Fruit fly (Drosophila melanogaster): ENCODE measurements around the gene Sik2.

Gene Sik2

DNA sequence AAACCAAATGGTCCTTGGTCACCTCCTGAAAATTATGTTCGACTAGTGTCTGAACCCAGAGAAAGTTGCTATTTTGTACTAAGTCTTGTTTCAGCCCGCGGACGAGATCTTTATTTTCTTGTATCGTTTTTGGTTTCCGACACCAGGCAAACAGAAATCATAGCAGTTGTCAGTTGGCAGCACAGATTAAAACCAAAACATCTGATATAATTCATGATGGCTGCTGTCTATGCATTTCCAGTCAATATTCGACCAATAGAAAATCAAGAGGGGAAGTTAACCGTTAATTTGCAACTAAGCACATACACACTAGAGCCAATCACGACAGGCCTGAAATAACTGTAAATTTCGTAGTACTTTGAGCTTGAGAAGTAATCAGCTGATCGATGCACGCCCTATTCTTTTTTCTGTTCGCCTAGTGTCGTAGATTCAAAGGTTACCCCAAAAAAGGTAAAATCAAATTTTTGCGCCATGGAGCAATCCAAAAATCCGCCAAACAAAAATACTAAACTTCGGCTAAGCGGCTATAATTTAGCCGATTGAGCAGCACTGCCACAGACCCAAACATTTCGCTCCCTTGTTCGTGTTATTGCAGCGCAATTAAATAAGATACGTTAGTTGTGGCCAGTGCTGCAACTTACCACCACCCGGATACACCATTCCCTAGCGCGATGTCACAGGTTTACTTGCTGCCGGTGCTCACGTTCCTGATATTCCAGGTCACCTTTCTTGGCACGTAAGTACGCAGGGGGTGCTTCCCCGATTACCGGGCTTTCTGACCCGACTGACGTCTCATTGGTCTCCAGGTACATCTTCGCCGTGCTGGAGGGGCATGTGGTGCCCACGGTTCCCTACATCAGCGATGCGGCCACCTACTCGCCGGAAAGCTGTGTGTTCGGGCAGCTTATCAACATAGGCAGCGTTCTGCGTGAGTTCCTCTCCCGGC, 15.0 kb upstream of the Sik2 start, which contains the start of gene CG4025:
Gene CG4025, plus strand, starts transcription at position 555 of the 946 bp plus-strand sequence.
- TF ChIP-seq noc (tag; optimal IDR thresholded peaks at IDR 0.05) = no peak

DNA sequence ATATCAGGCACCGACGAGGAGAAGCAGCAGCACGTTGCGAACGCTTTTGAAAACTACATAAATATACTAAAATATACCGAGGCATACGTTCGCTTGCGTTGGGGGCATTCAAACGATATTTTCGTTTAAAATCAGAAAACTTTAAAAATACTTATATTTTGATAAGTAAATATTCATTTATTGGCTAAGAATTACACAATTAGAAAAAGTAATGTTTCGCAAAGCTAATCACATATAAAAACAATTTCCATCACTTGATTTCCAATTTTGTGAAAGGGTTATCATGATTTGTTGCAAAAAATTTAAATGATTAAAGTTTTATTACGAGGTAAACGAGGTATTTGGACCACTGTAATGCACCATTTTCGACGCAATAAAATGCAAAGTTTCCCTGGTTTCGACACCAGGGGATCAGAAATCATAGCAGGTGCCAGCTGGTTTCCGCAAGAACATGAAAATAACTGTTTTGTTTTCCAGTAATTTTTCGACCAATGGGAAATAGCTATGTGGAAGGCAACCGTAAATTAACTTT, 14.2 kb upstream of the Sik2 start, which contains the start of gene CG4045:
Gene CG4045, minus strand, starts transcription at position 55 of the 532 bp plus-strand sequence.
- TF ChIP-seq noc (tag; optimal IDR thresholded peaks at IDR 0.05) = no peak

DNA sequence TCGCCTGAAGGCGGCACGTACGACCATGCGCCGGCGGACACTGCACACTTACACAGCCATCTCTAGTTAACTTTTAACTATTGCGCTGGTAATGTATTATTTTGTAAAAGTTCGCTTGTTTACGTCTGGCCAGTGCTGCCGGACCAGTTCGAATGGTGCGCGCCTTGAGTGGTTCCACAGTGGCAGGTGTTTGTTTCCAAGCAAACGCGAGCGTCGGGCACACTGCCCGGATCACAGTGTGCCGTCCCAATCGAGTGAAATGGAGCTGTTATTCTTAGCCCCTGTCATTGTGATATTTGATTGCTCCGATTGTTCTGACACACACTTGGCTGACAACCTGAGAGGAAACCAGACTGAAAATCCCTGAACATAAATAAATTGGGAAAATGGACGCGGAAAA, 11.6 kb upstream of the Sik2 start, which contains the start of gene CG4199:
Gene CG4199, minus strand, starts transcription at position 159 of the 400 bp plus-strand sequence.
- no peak for TF ChIP-seq noc (tag; optimal IDR thresholded peaks at IDR 0.05)

DNA sequence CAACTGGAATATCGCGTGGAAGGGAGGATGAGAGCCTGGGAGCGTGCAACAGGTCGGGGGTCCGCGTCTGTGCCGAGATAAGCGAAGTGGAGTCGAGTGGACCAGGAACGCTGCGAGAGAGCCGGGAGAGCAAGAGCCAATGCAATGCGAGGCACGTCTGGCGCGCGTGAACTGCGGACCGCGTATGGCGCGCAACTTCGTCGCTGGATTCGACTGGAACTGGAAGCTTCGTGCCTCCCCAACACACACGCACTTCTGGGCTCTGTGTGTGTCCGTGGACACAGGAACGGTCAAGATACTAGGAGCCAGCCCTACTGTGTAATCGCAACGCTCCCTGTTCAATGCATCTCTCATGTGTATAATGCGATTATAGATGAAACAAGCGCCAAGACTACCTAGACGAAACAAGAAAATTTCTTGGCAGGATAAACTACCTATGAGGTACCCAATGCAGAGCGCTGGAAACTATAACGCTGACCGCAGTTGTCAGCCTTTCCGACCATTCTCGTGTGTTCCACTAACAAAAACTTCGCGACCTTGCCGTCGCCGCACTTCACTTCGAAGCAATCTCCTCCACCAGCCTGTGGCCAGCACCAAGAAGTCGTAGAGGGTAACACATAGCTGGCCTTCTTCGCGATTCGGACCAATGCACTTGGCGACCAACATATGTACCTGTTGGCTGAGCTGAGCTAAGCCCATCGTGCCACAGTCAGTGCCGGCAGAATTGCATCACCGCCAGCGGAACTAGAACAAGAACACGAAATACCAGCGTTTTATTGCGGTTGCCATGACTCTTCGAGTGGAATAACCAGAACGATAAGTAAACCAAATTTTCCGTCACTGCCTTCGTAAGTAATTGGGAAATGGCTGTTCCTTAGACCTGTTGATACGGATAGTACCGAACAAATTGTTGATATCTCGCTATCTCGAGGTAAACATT, 10.4 kb upstream of the Sik2 start, which contains the start of gene Rtca:
Gene Rtca, plus strand, starts transcription at position 536 of the 940 bp plus-strand sequence.
- TF ChIP-seq noc (tag; optimal IDR thresholded peaks at IDR 0.05) = peak; percentile 66

DNA sequence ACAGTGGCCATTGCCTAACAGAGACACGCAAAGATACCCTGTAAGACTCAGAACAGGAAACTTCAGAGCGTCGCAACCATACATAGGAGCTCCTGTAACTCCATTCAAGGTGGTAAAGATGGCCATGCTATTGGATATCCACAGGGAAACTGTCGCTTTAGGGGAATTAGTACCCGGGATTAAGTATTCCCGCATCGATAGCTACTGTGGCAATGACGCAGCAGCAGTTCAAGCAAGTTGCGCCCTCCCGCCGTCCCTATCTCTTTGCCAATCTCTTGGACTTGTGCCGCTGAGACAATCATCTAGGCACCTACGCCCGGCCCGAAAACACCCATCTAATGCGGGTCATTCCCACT, 9.0 kb upstream of the Sik2 start:
- TF ChIP-seq noc (tag; optimal IDR thresholded peaks at IDR 0.05) = peak; percentile 84

DNA sequence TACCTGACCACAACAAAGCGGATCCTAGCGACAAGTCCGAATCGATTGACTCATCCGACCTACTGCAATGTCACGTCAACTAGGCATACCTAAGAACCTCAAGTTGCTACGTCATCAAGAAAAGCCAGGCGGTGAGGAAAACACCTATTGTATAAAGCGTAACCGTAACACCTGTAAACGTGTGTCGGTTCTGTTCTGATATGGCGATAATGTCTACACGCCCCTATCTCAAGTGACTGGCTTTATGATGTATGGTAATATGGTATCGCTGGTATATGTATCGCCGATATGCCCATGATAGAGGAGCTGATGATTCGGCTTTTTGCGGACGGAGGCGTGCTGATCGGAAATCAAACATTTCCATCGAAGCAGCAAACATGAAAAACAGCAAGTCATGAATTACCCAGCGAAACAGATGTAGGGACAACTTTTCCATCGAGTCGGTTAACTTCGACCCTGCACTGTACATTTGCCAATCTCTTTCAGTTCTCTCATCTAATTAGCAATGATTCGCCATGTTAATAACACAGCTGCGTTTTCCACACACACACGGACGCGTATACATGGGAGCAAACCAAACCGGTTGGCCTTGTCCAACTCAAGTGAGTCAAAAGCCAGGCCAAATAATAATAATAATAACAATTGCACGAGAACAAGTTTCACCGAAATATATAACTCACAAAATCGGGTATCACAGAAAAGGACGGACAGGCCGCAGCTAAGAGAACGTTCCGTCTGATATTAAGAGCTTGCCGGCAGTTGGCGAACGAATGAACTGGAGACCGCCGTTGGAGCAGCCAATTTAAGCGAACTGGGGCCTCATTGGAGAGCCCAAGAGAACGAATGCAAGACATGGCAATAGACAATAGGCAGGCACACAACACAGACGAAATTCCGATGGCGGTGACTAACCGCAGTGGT, 8.3 kb upstream of the Sik2 start:
- TF ChIP-seq noc (tag; optimal IDR thresholded peaks at IDR 0.05) = peak; percentile 6

DNA sequence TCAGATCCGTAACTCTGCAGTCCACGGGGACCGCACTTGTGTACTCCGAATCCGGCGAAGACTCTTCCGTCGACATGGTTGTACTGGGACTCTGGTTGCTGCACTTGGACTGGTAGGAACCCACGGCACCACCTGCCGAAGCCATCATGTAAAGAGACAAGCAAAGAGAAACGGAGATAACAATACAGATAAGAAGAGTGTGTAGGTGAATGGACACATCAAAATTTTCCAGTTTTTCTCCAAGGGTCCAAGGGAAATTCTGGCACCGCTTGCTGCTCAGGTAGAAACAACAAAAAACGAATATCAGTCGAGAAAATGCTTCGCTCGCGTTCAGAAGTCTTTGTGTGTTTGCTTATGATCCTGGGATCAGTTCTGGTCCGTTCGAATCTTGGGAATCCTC, 6.6 kb upstream of the Sik2 start, which contains the start of gene CG4194:
Gene CG4194, plus strand, starts transcription at position 301 of the 400 bp plus-strand sequence.
- TF ChIP-seq noc (tag; optimal IDR thresholded peaks at IDR 0.05) = no peak

DNA sequence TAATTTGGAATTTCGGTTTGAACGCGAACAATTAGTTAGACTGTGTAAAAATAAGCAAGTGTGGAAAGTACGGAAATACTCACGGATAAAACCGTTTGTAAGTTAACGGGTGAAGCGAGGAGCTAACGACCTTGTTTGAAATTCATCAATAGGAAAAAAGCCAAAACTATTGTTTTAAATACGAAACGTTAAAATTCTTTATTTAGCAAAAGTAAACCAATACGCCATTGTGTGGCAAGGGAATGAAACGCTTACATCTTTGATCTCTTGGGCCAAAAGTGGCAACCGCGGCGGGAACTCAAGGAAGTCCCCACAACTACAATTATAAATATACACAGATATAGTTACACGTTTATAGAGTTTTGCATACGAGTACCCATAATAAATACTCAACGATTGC, 4.5 kb upstream of the Sik2 start, which contains the start of gene CG14054:
Gene CG14054, minus strand, starts transcription at position 101 of the 400 bp plus-strand sequence.
- TF ChIP-seq noc (tag; optimal IDR thresholded peaks at IDR 0.05) = no peak

DNA sequence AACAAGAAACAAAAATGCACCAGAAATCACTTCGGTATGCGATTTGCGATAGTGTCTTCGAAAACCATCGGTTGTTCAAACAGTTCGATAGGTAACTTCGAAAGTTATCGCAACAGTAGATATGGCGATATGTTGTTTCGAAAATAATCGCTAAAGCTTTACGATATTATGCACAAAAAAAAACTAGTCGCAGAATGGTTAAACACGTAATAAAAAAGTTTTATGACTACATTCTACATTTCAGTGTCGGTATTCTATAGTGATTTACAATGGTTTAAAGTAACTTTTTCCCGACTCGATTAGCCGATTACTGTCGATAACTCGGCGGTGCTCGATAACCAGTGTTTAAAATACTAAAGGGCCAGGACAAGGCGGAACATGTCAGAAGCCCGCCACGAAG, 3.4 kb upstream of the Sik2 start, which contains the start of gene CG4281:
Gene CG4281, minus strand, starts transcription at position 70 of the 400 bp plus-strand sequence.
- no peak for TF ChIP-seq noc (tag; optimal IDR thresholded peaks at IDR 0.05)

DNA sequence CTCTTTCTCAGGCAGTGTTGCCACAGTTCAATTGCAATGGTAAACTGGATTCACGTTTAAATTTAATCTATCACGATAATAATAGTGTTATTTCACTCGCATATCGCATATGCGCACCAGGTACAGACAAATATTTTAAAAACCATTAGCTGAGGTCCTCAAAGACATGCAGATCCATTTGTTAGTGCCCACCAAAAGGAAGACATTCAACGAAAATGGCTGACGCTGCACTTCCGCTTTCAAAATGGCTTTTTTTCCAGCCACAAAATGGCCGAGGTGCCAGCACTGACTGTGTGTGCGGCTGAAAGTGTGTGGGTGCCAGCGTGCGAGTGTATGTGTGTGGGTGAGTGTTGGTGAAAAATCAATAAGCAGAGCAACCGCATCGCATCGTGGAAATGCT, 596 bp downstream of the Sik2 start:
- TF ChIP-seq noc (tag; optimal IDR thresholded peaks at IDR 0.05) = no peak

DNA sequence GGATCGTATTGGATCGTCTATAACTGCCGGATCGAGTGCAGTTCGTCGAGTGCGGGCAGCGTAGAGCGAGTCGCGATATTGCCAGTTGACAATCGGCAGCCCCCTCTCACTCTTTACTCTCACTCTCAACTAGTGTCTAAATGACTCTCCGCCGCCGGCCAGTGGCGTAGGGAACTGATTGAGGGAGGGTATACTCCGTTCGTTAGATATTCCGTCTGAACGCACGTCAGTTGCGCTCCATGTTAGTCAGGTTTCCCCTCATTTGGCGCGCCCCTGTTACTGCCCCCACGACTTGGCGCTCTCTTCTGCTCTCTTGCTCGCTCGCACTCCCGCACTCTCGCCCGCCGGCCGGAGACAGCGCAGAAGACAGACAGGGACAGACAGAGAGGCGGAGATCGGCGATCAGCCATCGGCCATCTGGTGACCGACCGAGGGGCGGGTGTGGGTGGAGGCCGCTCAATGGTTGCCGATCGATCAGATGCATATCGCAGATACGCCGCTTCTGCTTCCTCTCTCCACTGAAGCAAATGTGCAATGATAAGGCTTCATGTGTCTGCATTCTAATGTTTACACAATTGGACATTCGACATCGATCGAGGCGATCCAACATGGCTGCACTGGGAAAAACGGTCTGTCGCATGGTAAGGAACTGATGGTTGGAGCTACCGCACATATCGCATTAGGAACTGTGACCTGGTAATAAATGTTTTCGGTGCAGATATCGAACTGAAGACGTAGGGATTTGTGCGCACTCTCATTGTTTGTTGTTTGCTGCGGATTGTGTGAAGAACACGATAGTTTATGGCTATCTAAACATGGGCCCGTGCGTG, 11.4 kb downstream of the Sik2 start, which contains the start of gene moody:
Gene moody, minus strand, starts transcription at position 51 of the 830 bp plus-strand sequence.
- peak; percentile 96 for TF ChIP-seq noc (tag; optimal IDR thresholded peaks at IDR 0.05)

DNA sequence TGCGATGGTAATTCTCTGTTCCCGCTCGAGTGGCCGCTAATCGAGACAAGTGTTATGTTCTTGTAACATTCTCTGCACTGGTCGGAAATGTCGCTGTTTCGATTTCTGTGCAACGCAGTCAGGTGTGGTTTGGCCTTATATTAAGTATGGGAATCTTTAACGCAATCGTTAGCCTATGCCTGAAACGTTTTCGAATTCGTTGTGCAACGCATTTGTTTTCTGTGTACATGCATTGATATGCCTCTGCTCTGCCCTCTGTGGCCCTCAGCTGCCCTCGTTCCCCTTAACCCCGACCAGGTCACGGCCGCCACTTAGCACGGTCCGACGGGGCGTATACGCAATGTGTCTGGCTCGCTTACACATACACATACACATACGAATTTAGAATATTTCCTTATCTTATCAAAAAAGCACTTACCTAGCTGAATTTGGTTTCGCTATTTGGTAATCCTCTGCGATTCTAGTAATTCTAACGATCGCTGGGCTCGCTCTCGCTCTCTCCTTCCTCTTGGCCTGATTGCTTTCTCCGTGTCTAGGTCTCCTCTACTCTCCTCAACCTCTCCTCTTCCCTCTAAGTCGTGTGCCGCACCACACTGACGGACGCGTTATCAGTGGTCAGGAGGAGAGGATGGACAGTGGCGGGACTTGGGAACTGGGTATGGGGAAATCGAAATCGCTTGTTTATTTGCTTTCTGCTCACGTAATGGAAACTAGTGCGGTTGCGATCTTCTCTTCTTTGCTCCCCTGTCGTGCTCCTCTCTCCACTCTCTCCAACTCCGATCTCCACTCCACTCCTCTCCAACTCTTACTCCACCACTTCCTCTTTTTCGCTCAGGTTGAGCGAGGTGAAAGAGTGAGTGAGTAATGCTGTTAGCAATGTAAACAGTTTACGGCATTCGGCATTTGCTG, 12.7 kb downstream of the Sik2 start:
- TF ChIP-seq noc (tag; optimal IDR thresholded peaks at IDR 0.05) = peak; percentile 30
